Worm (Caenorhabditis elegans) whole organism, early embryonic: ENCODE data around the gene nac-2.
"Not testable (repeated sequence)": the region's sequence is repeated elsewhere in the genome, so short reads cannot be mapped to it uniquely, and the experiment has no call there.

ENCODE experiments used
- B0310.2 ChIP-seq: sonication (generic microtip); optimal IDR thresholded peaks from 2 replicates; lab custom pipeline; 2016; ENCODE audit warnings: mild to moderate bottlenecking, missing genetic modification characterization, missing compliant biosample characterization
- F13C5.2 ChIP-seq: sonication (generic microtip); optimal IDR thresholded peaks from 2 replicates; lab custom pipeline; 2017; ENCODE audit warnings: mild to moderate bottlenecking, missing genetic modification characterization, inconsistent platforms, missing compliant biosample characterization
- aly-1 ChIP-seq: sonication (generic microtip); optimal IDR thresholded peaks from 2 replicates; lab custom pipeline; 2016; ENCODE audit warnings: missing genetic modification characterization, missing compliant biosample characterization
- ama-1 ChIP-seq: fragments of 150-350 bp; optimal IDR thresholded peaks from 2 replicates; lab custom pipeline; 2014
- ceh-13 ChIP-seq: fragments of 200-800 bp; sonication (Bioruptor generic); optimal IDR thresholded peaks from 2 replicates; lab custom pipeline; 2018; ENCODE audit warnings: mild to moderate bottlenecking, missing genetic modification characterization, missing compliant biosample characterization
- ceh-36 ChIP-seq: sonication (generic microtip); optimal IDR thresholded peaks from 2 replicates; lab custom pipeline; 2016; ENCODE audit warnings: missing genetic modification characterization, inconsistent platforms, missing compliant biosample characterization
- ets-7 ChIP-seq: sonication (generic microtip); optimal IDR thresholded peaks from 2 replicates; lab custom pipeline; 2016; ENCODE audit warnings: missing genotype, missing genetic modification characterization, missing compliant biosample characterization
- flt-1 ChIP-seq: fragments of 200-800 bp; sonication (Bioruptor generic); IDR thresholded peaks from 2 replicates; pipeline ENCODE4 v1.3.6; 2022; ENCODE audit warnings: missing genetic modification characterization, missing compliant biosample characterization
- hmbx-1 ChIP-seq: sonication (generic microtip); optimal IDR thresholded peaks from 2 replicates; lab custom pipeline; 2016; ENCODE audit warnings: mild to moderate bottlenecking, missing genetic modification characterization, missing compliant biosample characterization
- hmg-4 ChIP-seq: fragments of 200-800 bp; sonication (Bioruptor generic); optimal IDR thresholded peaks from 2 replicates; lab custom pipeline; 2018; ENCODE audit warnings: mild to moderate bottlenecking, missing genetic modification characterization, missing compliant biosample characterization
- hnd-1 ChIP-seq: sonication (generic microtip); optimal IDR thresholded peaks from 2 replicates; lab custom pipeline; 2016; ENCODE audit warnings: missing genetic modification characterization, missing compliant biosample characterization
- pes-1 ChIP-seq: fragments of 200-800 bp; sonication (Bioruptor generic); IDR thresholded peaks from 2 replicates; pipeline ENCODE4 v1.3.6; 2022; ENCODE audit warnings: missing genetic modification reagents, missing genetic modification characterization, missing compliant biosample characterization
- scrt-1 ChIP-seq: fragments of 200-800 bp; sonication (Bioruptor generic); IDR thresholded peaks from 2 replicates; pipeline ENCODE4 v1.3.6; 2022; ENCODE audit warnings: missing genetic modification characterization, missing compliant biosample characterization
- sea-1 ChIP-seq: fragments of 200-800 bp; sonication (Bioruptor generic); conservative IDR thresholded peaks from 2 replicates; pipeline ENCODE4 v1.3.6; 2022; ENCODE audit warnings: missing genetic modification characterization, missing compliant biosample characterization
- tbx-11 ChIP-seq: fragments of 200-800 bp; sonication (Bioruptor generic); IDR thresholded peaks from 2 replicates; pipeline ENCODE4 v1.3.6; 2022; ENCODE audit warnings: missing genetic modification characterization, missing compliant biosample characterization
- tbx-37 ChIP-seq: fragments of 200-800 bp; sonication (Bioruptor generic); conservative IDR thresholded peaks from 2 replicates; pipeline ENCODE4 v1.3.6; 2022; ENCODE audit warnings: missing genetic modification reagents, missing genetic modification characterization, missing compliant biosample characterization
- tra-4 ChIP-seq: sonication (generic microtip); optimal IDR thresholded peaks from 2 replicates; lab custom pipeline; 2017; ENCODE audit warnings: missing genetic modification characterization, missing compliant biosample characterization

The nac-2 gene

ce11 chrIII:9005905-9006372 is 37.2 kb downstream of the nac-2 start, which contains the start of gene rab-6.1:
TSS of gene rab-6.1 (minus strand) at chrIII:9005955.
- TF ChIP-seq hnd-1 (tag; lab: Kevin White, UChicago); pes-1; F13C5.2: not testable (repeated sequence)

ce11 chrIII:9004658-9005057 is 38.4 kb downstream of the nac-2 start:
- TF ChIP-seq scrt-1: no peak
- no peak for TF ChIP-seq aly-1 (tag; lab: Kevin White, UChicago)
- no peak for TF ChIP-seq hnd-1 (tag; lab: Kevin White, UChicago)
- no peak for TF ChIP-seq tbx-37
- no peak for TF ChIP-seq ceh-13

- TF ChIP-seq ama-1 (lab: Kevin White, UChicago) (no peak), pes-1 (no peak), flt-1 (GFP tag; lab: Robert Waterston, UW) (no peak), tbx-11 (GFP tag; lab: Robert Waterston, UW) (no peak), B0310.2 (no peak), F13C5.2 (no peak), ets-7 (tag; lab: Kevin White, UChicago) (no peak), tra-4 (tag; lab: Kevin White, UChicago) (no peak)
Measured at ce11 chrIII:9002545-9002944, 40.6 kb downstream of the nac-2 start, which contains the start of the genes F59B2.15 and zif-1. TSS of gene F59B2.15 (minus strand) at chrIII:9002645. TSS of gene zif-1 (plus strand) at chrIII:9002779.

DNA sequence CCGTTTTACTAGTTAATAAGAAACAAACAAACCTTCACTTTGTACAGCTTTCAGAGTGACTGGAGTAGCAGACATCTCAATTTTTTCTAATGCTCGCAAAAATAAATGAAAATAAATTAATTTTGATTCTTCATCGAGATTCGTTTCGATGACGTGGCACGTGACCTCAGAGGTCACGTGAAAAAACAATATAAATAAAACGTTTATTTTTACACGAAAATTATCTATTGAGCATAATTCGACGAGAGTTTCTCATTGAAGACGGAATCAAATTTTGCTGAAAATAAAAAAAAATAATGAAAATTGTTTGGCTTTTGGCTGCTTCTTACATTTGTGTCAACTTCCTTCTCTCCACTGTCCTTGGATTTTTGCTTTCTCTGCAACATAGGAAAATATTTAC is 41.2 kb downstream of the nac-2 start, which contains the start of gene rpn-6.2:
rpn-6.2 (minus strand) TSS at position 101 of the 400 bp plus-strand sequence.
- TF ChIP-seq F13C5.2 (no peak), tbx-37 (no peak), hmbx-1 (no peak), B0310.2 (no peak), ceh-13 (no peak), ceh-36 (tag; lab: Kevin White, UChicago) (no peak), tra-4 (tag; lab: Kevin White, UChicago) (no peak), pes-1 (no peak), hmg-4 (no peak), ama-1 (lab: Kevin White, UChicago) (no peak)

DNA sequence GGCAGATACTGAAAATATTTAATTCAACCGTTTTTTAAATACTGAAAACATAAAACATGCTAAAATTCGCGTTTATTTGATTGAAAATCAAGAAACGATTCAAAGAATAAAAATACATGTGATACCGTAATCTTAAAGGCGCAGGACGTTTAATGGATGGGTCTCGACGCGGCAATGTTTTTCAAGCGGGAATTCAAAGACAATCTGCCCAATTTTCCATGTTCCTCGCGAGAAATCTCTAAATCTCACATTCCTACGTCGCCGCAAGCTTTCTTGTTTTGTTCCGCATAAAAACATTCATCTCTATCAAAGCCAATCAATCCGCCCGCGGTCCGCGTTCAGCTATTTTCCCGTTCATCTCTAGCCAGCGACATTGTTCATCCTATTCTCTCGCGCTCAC is 41.6 kb downstream of the nac-2 start:
- TF ChIP-seq tbx-37 (no peak), ets-7 (tag; lab: Kevin White, UChicago) (no peak), tbx-11 (GFP tag; lab: Robert Waterston, UW) (no peak), aly-1 (tag; lab: Kevin White, UChicago) (no peak), flt-1 (GFP tag; lab: Robert Waterston, UW) (no peak), sea-1 (no peak)

- TF ChIP-seq flt-1 (GFP tag; lab: Robert Waterston, UW) (no peak), tbx-37 (no peak), hnd-1 (tag; lab: Kevin White, UChicago) (no peak), B0310.2 (no peak), tra-4 (tag; lab: Kevin White, UChicago) (no peak), ama-1 (lab: Kevin White, UChicago) (no peak), hmbx-1 (no peak), scrt-1 (no peak), ceh-36 (tag; lab: Kevin White, UChicago) (no peak), hmg-4 (no peak), sea-1 (no peak), aly-1 (tag; lab: Kevin White, UChicago) (no peak), ceh-13 (no peak), tbx-11 (GFP tag; lab: Robert Waterston, UW) (no peak), ets-7 (tag; lab: Kevin White, UChicago) (no peak)
Measured at ce11 chrIII:8999508-8999907, 43.6 kb downstream of the nac-2 start, which contains the start of gene F59B2.3. TSS of gene F59B2.3 (minus strand) at chrIII:8999766.

ce11 chrIII:8998884-8999283 is 44.2 kb downstream of the nac-2 start:
- TF ChIP-seq ceh-36 (tag; lab: Kevin White, UChicago): no peak
- no peak for TF ChIP-seq aly-1 (tag; lab: Kevin White, UChicago)
- TF ChIP-seq tbx-37: no peak
- no peak for TF ChIP-seq tra-4 (tag; lab: Kevin White, UChicago)
- no peak for TF ChIP-seq ets-7 (tag; lab: Kevin White, UChicago)
- no peak for TF ChIP-seq tbx-11 (GFP tag; lab: Robert Waterston, UW)
- TF ChIP-seq pes-1: no peak
- TF ChIP-seq sea-1: no peak
- TF ChIP-seq hmg-4: no peak
- TF ChIP-seq ama-1 (lab: Kevin White, UChicago): no peak
- TF ChIP-seq scrt-1: no peak
- TF ChIP-seq flt-1 (GFP tag; lab: Robert Waterston, UW): no peak
- TF ChIP-seq hnd-1 (tag; lab: Kevin White, UChicago): no peak
- TF ChIP-seq ceh-13: no peak
- TF ChIP-seq B0310.2: no peak
- TF ChIP-seq hmbx-1: no peak
- TF ChIP-seq F13C5.2: no peak

DNA sequence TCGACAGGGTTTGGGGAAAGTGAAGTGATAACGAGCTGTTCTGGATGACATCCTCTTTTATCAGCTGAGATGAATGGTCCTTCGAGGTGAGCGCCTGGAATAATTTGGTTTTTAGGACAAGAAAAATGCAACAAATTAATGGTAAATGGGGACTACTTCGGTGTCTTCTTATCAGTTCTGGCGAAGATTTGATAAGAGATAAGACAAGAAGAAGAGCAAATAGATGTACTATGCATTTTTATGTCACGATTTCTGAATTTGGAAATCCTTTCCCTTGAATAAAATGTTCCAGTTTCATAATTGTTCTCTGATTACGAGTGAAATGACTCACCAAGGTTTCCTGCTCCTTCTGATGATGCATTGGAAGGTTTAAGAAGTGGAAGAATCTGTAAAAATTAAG is 45.3 kb downstream of the nac-2 start:
- TF ChIP-seq B0310.2 (no peak), ets-7 (tag; lab: Kevin White, UChicago) (no peak), tbx-11 (GFP tag; lab: Robert Waterston, UW) (no peak), scrt-1 (no peak), flt-1 (GFP tag; lab: Robert Waterston, UW) (no peak), pes-1 (no peak), hmbx-1 (no peak), ama-1 (lab: Kevin White, UChicago) (no peak), tra-4 (tag; lab: Kevin White, UChicago) (no peak), aly-1 (tag; lab: Kevin White, UChicago) (no peak), hnd-1 (tag; lab: Kevin White, UChicago) (no peak)

ce11 chrIII:8996686-8997085 is 46.4 kb downstream of the nac-2 start, which contains the start of gene skat-1:
TSS of gene skat-1 (minus strand) at chrIII:8996786.
- TF ChIP-seq aly-1 (tag; lab: Kevin White, UChicago): no peak
- TF ChIP-seq ceh-13: no peak
- no peak for TF ChIP-seq hmbx-1
- no peak for TF ChIP-seq B0310.2
- TF ChIP-seq scrt-1: no peak
- TF ChIP-seq tra-4 (tag; lab: Kevin White, UChicago): no peak
- no peak for TF ChIP-seq sea-1
- TF ChIP-seq tbx-37: no peak
- TF ChIP-seq ceh-36 (tag; lab: Kevin White, UChicago): no peak
- TF ChIP-seq ama-1 (lab: Kevin White, UChicago): no peak
- TF ChIP-seq hmg-4: no peak
- TF ChIP-seq tbx-11 (GFP tag; lab: Robert Waterston, UW): no peak
- no peak for TF ChIP-seq F13C5.2
- no peak for TF ChIP-seq hnd-1 (tag; lab: Kevin White, UChicago)
- no peak for TF ChIP-seq pes-1
- TF ChIP-seq flt-1 (GFP tag; lab: Robert Waterston, UW): no peak
- TF ChIP-seq ets-7 (tag; lab: Kevin White, UChicago): no peak
